Worm (Caenorhabditis elegans): ENCODE measurements around the gene Y54G2A.38.

- TF ChIP-seq madf-10 (tag; optimal IDR thresholded peaks at IDR 0.05) = no peak
- no peak for TF ChIP-seq Y53F4B.3 (GFP tag; IDR thresholded peaks at IDR 0.05)
- no peak for TF ChIP-seq nhr-120 (GFP tag; IDR thresholded peaks at IDR 0.05)
- no peak for TF ChIP-seq egl-44 (GFP tag; IDR thresholded peaks at IDR 0.05)
- TF ChIP-seq F57A8.1 (GFP tag; optimal IDR thresholded peaks at IDR 0.05) = no peak
These were observed 17.5 kb downstream of the Y54G2A.38 start for ce11 chrIV:2776733-2777132.
